Fruit fly (Drosophila melanogaster) whole organism, embryonic: ENCODE measurements around the gene Rchy1.
A peak's percentile ranks its signal among the peaks of the same experiment; 100 is the strongest.

Experiments used
- Asciz ChIP-seq: fragments of 200-800 bp; sonication (Bioruptor generic); optimal IDR thresholded peaks from 2 replicates; lab custom pipeline; 2017; ENCODE audit warnings: missing biosample characterization, mild to moderate bottlenecking, missing genetic modification characterization, missing genetic modification reagents
- CG10209 ChIP-seq: fragments of 200-800 bp; sonication (Bioruptor generic); optimal IDR thresholded peaks from 3 replicates; lab custom pipeline; 2017; ENCODE audit warnings: missing biosample characterization, mild to moderate bottlenecking, missing genetic modification characterization, missing genetic modification reagents
- CG10274 ChIP-seq: fragments of 200-800 bp; sonication (Bioruptor generic); optimal IDR thresholded peaks from 3 replicates; lab custom pipeline; 2017; ENCODE audit warnings: missing biosample characterization, mild to moderate bottlenecking, missing genetic modification characterization
- CG10321 ChIP-seq: fragments of 200-800 bp; sonication (Bioruptor generic); IDR thresholded peaks from 2 replicates; pipeline ENCODE4 v1.3.6; 2022; ENCODE audit warnings: missing biosample characterization, missing genetic modification characterization
- CG10543 ChIP-seq: fragments of 200-800 bp; sonication (Bioruptor generic); optimal IDR thresholded peaks from 3 replicates; lab custom pipeline; 2017; ENCODE audit warnings: missing biosample characterization, mild to moderate bottlenecking, missing genetic modification characterization, moderate library complexity
- CG11093 ChIP-seq: fragments of 200-800 bp; sonication (Bioruptor generic); IDR thresholded peaks from 3 replicates; pipeline ENCODE4 v1.3.6; 2022; ENCODE audit warnings: missing biosample characterization, missing genetic modification characterization
- CG11247 ChIP-seq: fragments of 200-800 bp; sonication (Bioruptor generic); IDR thresholded peaks from 2 replicates; pipeline ENCODE4 v1.3.6; 2022; ENCODE audit warnings: missing biosample characterization, missing genetic modification characterization
- CG11560 ChIP-seq: fragments of 200-800 bp; sonication (Bioruptor generic); IDR thresholded peaks from 3 replicates; pipeline ENCODE4 v1.3.6; 2022; ENCODE audit warnings: missing biosample characterization, missing genetic modification characterization
- CG11723 ChIP-seq: fragments of 200-800 bp; sonication (Bioruptor generic); optimal IDR thresholded peaks from 2 replicates; lab custom pipeline; 2017; ENCODE audit warnings: missing biosample characterization, mild to moderate bottlenecking, missing genetic modification characterization
- CG14667 ChIP-seq: fragments of 200-800 bp; sonication (Bioruptor generic); IDR thresholded peaks from 2 replicates; pipeline ENCODE4 v1.3.6; 2022; ENCODE audit warnings: missing biosample characterization, missing genetic modification characterization
- CG15011 ChIP-seq: fragments of 200-800 bp; sonication (Bioruptor generic); optimal IDR thresholded peaks from 3 replicates; lab custom pipeline; 2018; ENCODE audit warnings: missing biosample characterization, mild to moderate bottlenecking, missing genetic modification characterization
- CG1647 ChIP-seq: fragments of 200-800 bp; sonication (Bioruptor generic); optimal IDR thresholded peaks from 3 replicates; lab custom pipeline; 2016; ENCODE audit warnings: missing biosample characterization, missing genetic modification characterization
- CG17385 ChIP-seq: fragments of 200-800 bp; sonication (Bioruptor generic); optimal IDR thresholded peaks from 3 replicates; lab custom pipeline; 2018; ENCODE audit warnings: missing biosample characterization, mild to moderate bottlenecking, missing genetic modification characterization
- CG18619 ChIP-seq: fragments of 200-800 bp; sonication (Bioruptor generic); optimal IDR thresholded peaks from 3 replicates; lab custom pipeline; 2017; ENCODE audit warnings: missing biosample characterization, mild to moderate bottlenecking, missing genetic modification characterization
- CG31388 ChIP-seq: fragments of 200-800 bp; sonication (Bioruptor generic); optimal IDR thresholded peaks from 2 replicates; lab custom pipeline; 2016; ENCODE audit warnings: missing biosample characterization, missing genetic modification characterization
- CG34376 ChIP-seq: fragments of 200-800 bp; sonication (Bioruptor generic); optimal IDR thresholded peaks from 2 replicates; lab custom pipeline; 2018; ENCODE audit warnings: missing biosample characterization, mild to moderate bottlenecking, missing genetic modification characterization
- CG3726 ChIP-seq: fragments of 200-800 bp; sonication (Bioruptor generic); IDR thresholded peaks from 3 replicates; pipeline ENCODE4, ENCODE4 v1.3.6; 2022; ENCODE audit warnings: missing biosample characterization, missing genetic modification characterization
- CG4854 ChIP-seq: fragments of 200-800 bp; sonication (Bioruptor generic); optimal IDR thresholded peaks from 2 replicates; lab custom pipeline; 2016; ENCODE audit warnings: missing biosample characterization, missing genetic modification characterization, inconsistent platforms
- CG5180 ChIP-seq: fragments of 200-800 bp; sonication (Bioruptor generic); optimal IDR thresholded peaks from 3 replicates; lab custom pipeline; 2017; ENCODE audit warnings: missing biosample characterization, missing genetic modification characterization, mild to moderate bottlenecking, moderate library complexity, missing genetic modification reagents
- CG7839 ChIP-seq: fragments of 200-800 bp; sonication (Bioruptor generic); optimal IDR thresholded peaks from 3 replicates; lab custom pipeline; 2018; ENCODE audit warnings: missing biosample characterization, mild to moderate bottlenecking, missing genetic modification characterization, moderate library complexity
- CG8478 ChIP-seq: fragments of >200 bp; optimal IDR thresholded peaks from 2 replicates; lab custom pipeline; 2018
- CG8944 ChIP-seq: fragments of 200-800 bp; sonication (Bioruptor generic); optimal IDR thresholded peaks from 3 replicates; lab custom pipeline; 2016; ENCODE audit warnings: missing biosample characterization, missing genetic modification characterization
- CTCF ChIP-seq: fragments of 200-800 bp; sonication (Bioruptor generic); optimal IDR thresholded peaks from 2 replicates; lab custom pipeline; 2017; ENCODE audit warnings: missing biosample characterization, mild to moderate bottlenecking, missing genetic modification characterization, moderate library complexity
- Dbx ChIP-seq: fragments of 200-800 bp; sonication (Bioruptor generic); IDR thresholded peaks from 3 replicates; pipeline ENCODE4 v1.3.6; 2022; ENCODE audit warnings: missing biosample characterization, missing genetic modification characterization
- Gug ChIP-seq: fragments of 200-800 bp; sonication (Bioruptor generic); IDR thresholded peaks from 4 replicates; pipeline ENCODE4 v1.3.6; 2022; ENCODE audit warnings: missing biosample characterization, missing genetic modification characterization
- HmgZ ChIP-seq: fragments of 200-800 bp; sonication (Bioruptor generic); optimal IDR thresholded peaks from 2 replicates; lab custom pipeline; 2018; ENCODE audit warnings: missing biosample characterization, mild to moderate bottlenecking, missing genetic modification characterization
- NC2α ChIP-seq: fragments of 200-800 bp; sonication (Bioruptor generic); optimal IDR thresholded peaks from 2 replicates; lab custom pipeline; 2016; ENCODE audit warnings: missing biosample characterization, missing genetic modification characterization
- NFAT ChIP-seq: fragments of 200-800 bp; sonication (Bioruptor generic); IDR thresholded peaks from 2 replicates; pipeline ENCODE4 v1.3.6; 2022; ENCODE audit warnings: missing biosample characterization, missing genetic modification characterization
- Opbp ChIP-seq: fragments of 200-800 bp; sonication (Bioruptor generic); IDR thresholded peaks from 3 replicates; pipeline ENCODE4 v1.3.6; 2022; ENCODE audit warnings: missing biosample characterization, missing genetic modification characterization; ENCODE audit not compliant: partially characterized antibody
- Poxn ChIP-seq: fragments of 200-800 bp; sonication (Bioruptor generic); IDR thresholded peaks from 2 replicates; pipeline ENCODE4 v1.3.6; 2022; ENCODE audit warnings: missing biosample characterization, missing genetic modification characterization
- Rfx ChIP-seq: fragments of 200-800 bp; sonication (Bioruptor generic); IDR thresholded peaks from 2 replicates; pipeline ENCODE4 v1.3.6; 2022; ENCODE audit warnings: missing biosample characterization, missing genetic modification characterization
- Spps ChIP-seq: fragments of 200-800 bp; sonication (Bioruptor generic); optimal IDR thresholded peaks from 2 replicates; lab custom pipeline; 2018; ENCODE audit warnings: missing biosample characterization, mild to moderate bottlenecking, missing genetic modification characterization
- Sry-δ ChIP-seq: fragments of 200-800 bp; sonication (Bioruptor generic); optimal IDR thresholded peaks from 2 replicates; lab custom pipeline; 2016; ENCODE audit warnings: missing biosample characterization, missing genetic modification characterization
- Ssrp ChIP-seq: fragments of 200-800 bp; sonication (Bioruptor generic); optimal IDR thresholded peaks from 2 replicates; lab custom pipeline; 2018; ENCODE audit warnings: missing biosample characterization, mild to moderate bottlenecking, missing genetic modification characterization, moderate library complexity
- ac ChIP-seq: fragments of 200-800 bp; sonication (Bioruptor generic); optimal IDR thresholded peaks from 3 replicates; lab custom pipeline; 2017; ENCODE audit warnings: missing biosample characterization, mild to moderate bottlenecking, missing genetic modification characterization
- ara ChIP-seq: fragments of 200-800 bp; sonication (Bioruptor generic); IDR thresholded peaks from 2 replicates; pipeline ENCODE4 v1.3.6; 2022; ENCODE audit warnings: missing biosample characterization, missing genetic modification characterization
- ase ChIP-seq: fragments of 200-800 bp; sonication (Bioruptor generic); IDR thresholded peaks from 3 replicates; pipeline ENCODE4 v1.3.6; 2022; ENCODE audit warnings: missing biosample characterization, missing genetic modification characterization
- cwo ChIP-seq: fragments of 200-800 bp; sonication (Bioruptor generic); optimal IDR thresholded peaks from 3 replicates; lab custom pipeline; 2017; ENCODE audit warnings: missing biosample characterization, missing genetic modification characterization, mild to moderate bottlenecking, moderate library complexity, missing genetic modification reagents
- dan ChIP-seq: fragments of 200-800 bp; sonication (Bioruptor generic); IDR thresholded peaks from 2 replicates; pipeline ENCODE4 v1.3.6; 2022; ENCODE audit warnings: missing biosample characterization, missing genetic modification characterization
- dysf ChIP-seq: fragments of 200-800 bp; sonication (Bioruptor generic); IDR thresholded peaks from 3 replicates; pipeline ENCODE4 v1.3.6; 2022; ENCODE audit warnings: missing biosample characterization, missing genetic modification characterization
- ftz-f1 ChIP-seq: fragments of 200-800 bp; sonication (Bioruptor generic); optimal IDR thresholded peaks from 2 replicates; lab custom pipeline; 2016; ENCODE audit warnings: missing biosample characterization, missing genetic modification characterization
- maf-S ChIP-seq: fragments of 200-800 bp; sonication (Bioruptor generic); optimal IDR thresholded peaks from 2 replicates; lab custom pipeline; 2016; ENCODE audit warnings: missing biosample characterization, missing genetic modification characterization
- repo ChIP-seq: fragments of 200-800 bp; sonication (Bioruptor generic); optimal IDR thresholded peaks from 2 replicates; lab custom pipeline; 2016; ENCODE audit warnings: missing biosample characterization, missing genetic modification characterization
- ro ChIP-seq: fragments of 200-800 bp; sonication (Bioruptor generic); IDR thresholded peaks from 2 replicates; pipeline ENCODE4 v1.3.6; 2022; ENCODE audit warnings: missing biosample characterization, missing genetic modification characterization
- run ChIP-seq: fragments of 200-800 bp; sonication (Bioruptor generic); optimal IDR thresholded peaks from 3 replicates; lab custom pipeline; 2018; ENCODE audit warnings: missing biosample characterization, mild to moderate bottlenecking, missing genetic modification characterization
- slbo ChIP-seq: fragments of 200-800 bp; sonication (Bioruptor generic); IDR thresholded peaks from 2 replicates; pipeline ENCODE4 v1.3.6; 2022; ENCODE audit warnings: missing biosample characterization, missing genetic modification characterization
- sna ChIP-seq: fragments of 200-800 bp; sonication (Bioruptor generic); IDR thresholded peaks from 2 replicates; pipeline ENCODE4 v1.3.6; 2022; ENCODE audit warnings: missing biosample characterization, missing genetic modification characterization; ENCODE audit not compliant: partially characterized antibody
- ssp ChIP-seq: fragments of 200-800 bp; sonication (Bioruptor generic); IDR thresholded peaks from 2 replicates; pipeline ENCODE4 v1.3.6; 2022; ENCODE audit warnings: missing biosample characterization, missing genetic modification characterization
- ttk ChIP-seq: fragments of 200-800 bp; sonication (Bioruptor generic); IDR thresholded peaks from 2 replicates; pipeline ENCODE4 v2.1.2; 2022; ENCODE audit warnings: missing biosample characterization, missing genetic modification characterization
- wek ChIP-seq: fragments of 200-800 bp; sonication (Bioruptor generic); optimal IDR thresholded peaks from 3 replicates; lab custom pipeline; 2018; ENCODE audit warnings: missing biosample characterization, mild to moderate bottlenecking, missing genetic modification characterization, moderate library complexity
- zfh2 ChIP-seq: fragments of 200-800 bp; sonication (Bioruptor generic); optimal IDR thresholded peaks from 2 replicates; lab custom pipeline; 2016; ENCODE audit warnings: missing biosample characterization, missing genetic modification characterization

The Rchy1 gene

dm6 chr2L:6455955-6456599, 9.4 kb downstream of the Rchy1 start, which contains the start of gene frj (continued):
- TF ChIP-seq Opbp (GFP tag; lab: Robert Waterston, UW) (peak; percentile 63), CG11247 (peak; percentile 56), dysf (GFP tag; lab: Robert Waterston, UW) (peak; percentile 62), Poxn (GFP tag; lab: Robert Waterston, UW) (no peak), ssp (GFP tag; lab: Robert Waterston, UW) (peak; percentile 99), ro (GFP tag; lab: Robert Waterston, UW) (no peak), CG15011 (GFP tag; lab: Kevin White, UChicago) (peak; percentile 19), ttk (peak; percentile 51; the same call in 1 of the 2 replicates), CG1647 (GFP tag; lab: Kevin White, UChicago) (peak; percentile 19), CG11723 (peak; percentile 9), HmgZ (tag; lab: Kevin White, UChicago) (peak; percentile 49), CG10274 (GFP tag; lab: Kevin White, UChicago) (no peak), CG31388 (GFP tag; lab: Kevin White, UChicago) (peak; percentile 46), cwo (no peak), CG11093 (GFP tag; lab: Robert Waterston, UW) (no peak), Gug (GFP tag; lab: Robert Waterston, UW) (peak; percentile 74; the same call in 3 of the 4 replicates), CG17385 (GFP tag; lab: Kevin White, UChicago) (peak; percentile 10), NC2α (GFP tag; lab: Kevin White, UChicago) (no peak), CG8944 (GFP tag; lab: Kevin White, UChicago) (peak; percentile 75), slbo (GFP tag; lab: Robert Waterston, UW) (peak; percentile 84), CG34376 (GFP tag; lab: Kevin White, UChicago) (peak; percentile 37), CG10209 (GFP tag; lab: Kevin White, UChicago) (peak; percentile 53), CG18619 (GFP tag; lab: Kevin White, UChicago) (peak; percentile 45), run (no peak), CG4854 (GFP tag; lab: Kevin White, UChicago) (no peak), CG3726 (0 out of 3 replicates have a peak, but pooled peaks have one; percentile 61), CG10321 (GFP tag; lab: Robert Waterston, UW) (no peak), ftz-f1 (GFP tag; lab: Kevin White, UChicago) (no peak), Asciz (GFP tag; lab: Kevin White, UChicago) (no peak), Sry-δ (GFP tag; lab: Kevin White, UChicago) (peak; percentile 88), ase (GFP tag; lab: Robert Waterston, UW) (peak; percentile 69; the same call in 2 of the 3 replicates), Rfx (GFP tag; lab: Robert Waterston, UW) (peak; percentile 84), Dbx (GFP tag; lab: Robert Waterston, UW) (peak; percentile 59; the same call in 2 of the 3 replicates), wek (GFP tag; lab: Kevin White, UChicago) (no peak), ac (GFP tag; lab: Kevin White, UChicago) (no peak), CG5180 (GFP tag; lab: Kevin White, UChicago) (peak; percentile 9), CG7839 (peak; percentile 73), CTCF (GFP tag; lab: Kevin White, UChicago) (peak; percentile 96), CG8478 (lab: Kevin White, UChicago) (no peak), NFAT (GFP tag; lab: Robert Waterston, UW) (peak; percentile 61), CG14667 (GFP tag; lab: Robert Waterston, UW) (peak; percentile 34; the same call in 1 of the 2 replicates), CG10543 (GFP tag; lab: Kevin White, UChicago) (peak; percentile 6), repo (GFP tag; lab: Kevin White, UChicago) (peak; percentile 27), ara (no peak), dan (GFP tag; lab: Robert Waterston, UW) (no peak), Spps (tag; lab: Kevin White, UChicago) (no peak), zfh2 (peak; percentile 68), maf-S (peak; percentile 79), CG11560 (no peak), Ssrp (tag; lab: Kevin White, UChicago) (peak; percentile 61), sna (GFP tag; lab: Robert Waterston, UW) (peak; percentile 68)
